Fruit fly (Drosophila melanogaster) whole organism, embryonic: ENCODE data around the gene Taf6.

Experiments used
- Atf6 ChIP-seq: fragments of 200-800 bp; sonication (Bioruptor generic); IDR thresholded peaks from 2 replicates; pipeline ENCODE4 v1.3.6; 2022; ENCODE audit warnings: missing biosample characterization, missing genetic modification characterization
- Bgb ChIP-seq: fragments of 200-800 bp; sonication (Bioruptor generic); IDR thresholded peaks from 2 replicates; pipeline ENCODE4 v1.3.6; 2022; ENCODE audit warnings: missing biosample characterization, missing genetic modification characterization; ENCODE audit not compliant: partially characterized antibody
- BtbVII ChIP-seq: fragments of 200-800 bp; sonication (Bioruptor generic); optimal IDR thresholded peaks from 3 replicates; lab custom pipeline; 2017; ENCODE audit warnings: missing biosample characterization, mild to moderate bottlenecking, missing genetic modification characterization
- C15 ChIP-seq: fragments of 200-800 bp; sonication (Bioruptor generic); IDR thresholded peaks from 3 replicates; pipeline ENCODE4 v1.3.6; 2022; ENCODE audit warnings: missing biosample characterization, missing genetic modification characterization
- CG12769 ChIP-seq: fragments of 200-800 bp; sonication (Bioruptor generic); optimal IDR thresholded peaks from 2 replicates; lab custom pipeline; 2019; ENCODE audit warnings: missing biosample characterization, mild to moderate bottlenecking, missing genetic modification characterization, moderate library complexity
- CG13287 ChIP-seq: fragments of 200-800 bp; sonication (Bioruptor generic); IDR thresholded peaks from 2 replicates; pipeline ENCODE4 v1.3.6; 2022; ENCODE audit warnings: missing biosample characterization, missing genetic modification characterization; ENCODE audit not compliant: partially characterized antibody
- CG13296 ChIP-seq: fragments of 200-800 bp; sonication (Bioruptor generic); optimal IDR thresholded peaks from 3 replicates; lab custom pipeline; 2018; ENCODE audit warnings: missing biosample characterization, mild to moderate bottlenecking, missing genetic modification characterization
- CG13894 ChIP-seq: fragments of 200-800 bp; sonication (Bioruptor generic); optimal IDR thresholded peaks from 3 replicates; lab custom pipeline; 2018; ENCODE audit warnings: missing biosample characterization, mild to moderate bottlenecking, missing genetic modification characterization, moderate library complexity
- CG1529 ChIP-seq: fragments of 200-800 bp; sonication (Bioruptor generic); optimal IDR thresholded peaks from 3 replicates; lab custom pipeline; 2018; ENCODE audit warnings: missing biosample characterization, missing genetic modification characterization
- CG15514 ChIP-seq: fragments of 200-800 bp; sonication (Bioruptor generic); optimal IDR thresholded peaks from 3 replicates; lab custom pipeline; 2017; ENCODE audit warnings: missing biosample characterization, missing genetic modification characterization, mild to moderate bottlenecking, moderate library complexity, missing genetic modification reagents
- CG1647 ChIP-seq: fragments of 200-800 bp; sonication (Bioruptor generic); optimal IDR thresholded peaks from 3 replicates; lab custom pipeline; 2016; ENCODE audit warnings: missing biosample characterization, missing genetic modification characterization
- CG16779 ChIP-seq: fragments of 200-800 bp; sonication (Bioruptor generic); IDR thresholded peaks from 2 replicates; pipeline ENCODE4 v1.3.6; 2022; ENCODE audit warnings: missing biosample characterization, missing genetic modification characterization
- CG17802 ChIP-seq: fragments of 200-800 bp; sonication (Bioruptor generic); optimal IDR thresholded peaks from 2 replicates; lab custom pipeline; 2018; ENCODE audit warnings: missing biosample characterization, mild to moderate bottlenecking, missing genetic modification characterization, moderate library complexity
- CG32532 ChIP-seq: fragments of 200-800 bp; sonication (Bioruptor generic); IDR thresholded peaks from 2 replicates; pipeline ENCODE4 v1.3.6; 2022; ENCODE audit warnings: missing biosample characterization, missing genetic modification characterization
- CG33213 ChIP-seq: fragments of 200-800 bp; sonication (Bioruptor generic); optimal IDR thresholded peaks from 3 replicates; lab custom pipeline; 2016; ENCODE audit warnings: missing biosample characterization, missing genetic modification characterization
- CG3407 ChIP-seq: fragments of 200-800 bp; sonication (Bioruptor generic); optimal IDR thresholded peaks from 2 replicates; lab custom pipeline; 2018; ENCODE audit warnings: missing biosample characterization, mild to moderate bottlenecking, missing genetic modification characterization
- CG8281 ChIP-seq: fragments of 200-800 bp; sonication (Bioruptor generic); optimal IDR thresholded peaks from 2 replicates; lab custom pipeline; 2018; ENCODE audit warnings: missing biosample characterization, mild to moderate bottlenecking, missing genetic modification characterization, moderate library complexity
- CG9932 ChIP-seq: fragments of 200-800 bp; sonication (Bioruptor generic); IDR thresholded peaks from 2 replicates; pipeline ENCODE4 v1.3.6; 2022; ENCODE audit warnings: missing biosample characterization, missing genetic modification characterization
- Chrac-16 ChIP-seq: fragments of 200-800 bp; sonication (Bioruptor generic); optimal IDR thresholded peaks from 3 replicates; lab custom pipeline; 2016; ENCODE audit warnings: missing biosample characterization, missing genetic modification characterization
- Deaf1 ChIP-seq: fragments of 200-800 bp; optimal IDR thresholded peaks from 3 replicates; lab custom pipeline; 2019; ENCODE audit warnings: missing biosample characterization, mild to moderate bottlenecking, missing genetic modification characterization, moderate library complexity
- Dek ChIP-seq: fragments of 200-800 bp; sonication (Bioruptor generic); optimal IDR thresholded peaks from 3 replicates; lab custom pipeline; 2019; ENCODE audit warnings: missing biosample characterization, mild to moderate bottlenecking, missing genetic modification characterization, moderate library complexity
- Drgx ChIP-seq: fragments of 200-800 bp; sonication (Bioruptor generic); IDR thresholded peaks from 2 replicates; pipeline ENCODE4 v1.3.6; 2022; ENCODE audit warnings: missing biosample characterization, missing genetic modification characterization
- Ets65A ChIP-seq: fragments of 200-800 bp; sonication (Bioruptor generic); peaks from one replicate; lab custom pipeline; 2016; ENCODE audit warnings: missing biosample characterization, missing genetic modification characterization
- Fer1 ChIP-seq: fragments of 200-800 bp; sonication (Bioruptor generic); optimal IDR thresholded peaks from 2 replicates; lab custom pipeline; 2017; ENCODE audit warnings: missing biosample characterization, mild to moderate bottlenecking, missing genetic modification characterization
- GATAe ChIP-seq: fragments of 200-800 bp; sonication (Bioruptor generic); conservative IDR thresholded peaks from 2 replicates; pipeline ENCODE4 v1.3.6; 2022; ENCODE audit warnings: missing biosample characterization, missing genetic modification characterization
- Med ChIP-seq: fragments of 200-800 bp; sonication (Bioruptor generic); peaks from one replicate; lab custom pipeline; 2016; ENCODE audit warnings: missing biosample characterization, missing genetic modification characterization, mild to moderate bottlenecking, inconsistent platforms, moderate library complexity
- Nf-YC ChIP-seq: fragments of 200-800 bp; optimal IDR thresholded peaks from 3 replicates; lab custom pipeline; 2019; ENCODE audit warnings: missing biosample characterization, mild to moderate bottlenecking, missing genetic modification characterization, moderate library complexity
- Opbp ChIP-seq: fragments of 200-800 bp; sonication (Bioruptor generic); IDR thresholded peaks from 3 replicates; pipeline ENCODE4 v1.3.6; 2022; ENCODE audit warnings: missing biosample characterization, missing genetic modification characterization; ENCODE audit not compliant: partially characterized antibody
- Ravus ChIP-seq: fragments of 200-800 bp; sonication (Bioruptor generic); IDR thresholded peaks from 2 replicates; pipeline ENCODE4 v1.3.6; 2022; ENCODE audit warnings: missing biosample characterization, missing genetic modification characterization
- Trl ChIP-seq, 3 experiments: fragments of >200 bp in 2 of 3; fragments of 200-800 bp in 1 of 3; sonication (Bioruptor generic) in 1 of 3; optimal IDR thresholded peaks; 2 replicates in 1 of 3; 3 replicates in 2 of 3; lab custom pipeline; 2016 to 2017; ENCODE audit warnings: missing biosample characterization in 1 of 3, missing genetic modification characterization in 1 of 3
- Vsx1 ChIP-seq: fragments of 200-800 bp; sonication (Bioruptor generic); optimal IDR thresholded peaks from 2 replicates; lab custom pipeline; 2017; ENCODE audit warnings: missing biosample characterization, mild to moderate bottlenecking, missing genetic modification characterization, missing genetic modification reagents
- bowl ChIP-seq: fragments of 200-800 bp; sonication (Bioruptor generic); IDR thresholded peaks from 2 replicates; pipeline ENCODE4 v1.3.6; 2022; ENCODE audit warnings: missing biosample characterization, missing genetic modification characterization
- chinmo ChIP-seq: fragments of 200-800 bp; sonication (Bioruptor generic); IDR thresholded peaks from 4 replicates; pipeline ENCODE4 v1.3.6; 2022; ENCODE audit warnings: missing biosample characterization, missing genetic modification characterization; ENCODE audit not compliant: partially characterized antibody
- chm ChIP-seq: fragments of 200-800 bp; sonication (Bioruptor generic); IDR thresholded peaks from 2 replicates; pipeline ENCODE4 v1.3.6; 2022; ENCODE audit warnings: missing biosample characterization, missing genetic modification characterization
- ewg ChIP-seq: fragments of 200-800 bp; sonication (Bioruptor generic); optimal IDR thresholded peaks from 3 replicates; lab custom pipeline; 2017; ENCODE audit warnings: mild to moderate bottlenecking, missing biosample characterization, missing genetic modification reagents, missing genetic modification characterization
- gt ChIP-seq: fragments of 200-800 bp; sonication (Bioruptor generic); IDR thresholded peaks from 2 replicates; pipeline ENCODE4 v1.3.6; 2022; ENCODE audit warnings: missing biosample characterization, missing genetic modification characterization
- ken ChIP-seq: fragments of 200-800 bp; sonication (Bioruptor generic); IDR thresholded peaks from 3 replicates; pipeline ENCODE4 v1.3.6; 2022; ENCODE audit warnings: missing biosample characterization, missing genetic modification characterization
- nau ChIP-seq: fragments of 200-800 bp; sonication (Bioruptor generic); optimal IDR thresholded peaks from 3 replicates; lab custom pipeline; 2017; ENCODE audit warnings: missing biosample characterization, mild to moderate bottlenecking, missing genetic modification characterization, missing genetic modification reagents
- row ChIP-seq: fragments of 200-800 bp; sonication (Bioruptor generic); IDR thresholded peaks from 3 replicates; pipeline ENCODE4 v1.3.6; 2022; ENCODE audit warnings: missing biosample characterization, missing genetic modification characterization
- seq ChIP-seq: fragments of 200-800 bp; sonication (Bioruptor generic); IDR thresholded peaks from 2 replicates; pipeline ENCODE4 v1.3.6; 2022; ENCODE audit warnings: missing biosample characterization, missing genetic modification characterization
- tna ChIP-seq: fragments of 200-800 bp; sonication (Bioruptor generic); IDR thresholded peaks from 2 replicates; pipeline ENCODE4 v1.3.6; 2022; ENCODE audit warnings: missing biosample characterization, missing genetic modification characterization; ENCODE audit not compliant: partially characterized antibody

Gene Taf6

DNA sequence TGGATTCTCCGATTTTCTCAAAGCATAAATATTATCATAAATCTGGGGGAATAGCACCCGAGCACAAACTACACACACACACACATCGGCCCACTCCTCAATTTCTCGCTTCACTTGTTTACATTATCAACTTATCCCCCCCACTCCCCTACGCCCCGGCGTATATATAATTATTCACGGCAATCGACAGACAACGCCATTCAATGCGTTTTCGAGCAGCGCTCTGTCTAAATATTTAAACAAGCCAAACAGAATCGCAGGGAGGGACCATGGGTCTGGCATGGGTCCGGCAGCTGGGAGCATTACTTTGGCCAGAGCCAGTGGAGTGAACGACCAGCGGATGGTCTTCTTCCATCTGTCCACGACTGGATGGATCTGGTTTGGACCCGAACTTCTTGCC, 23.2 kb upstream of the Taf6 start (continued):
- TF ChIP-seq Fer1 (GFP tag; lab: Kevin White, UChicago) (peak; percentile 35), CG3407 (GFP tag; lab: Kevin White, UChicago) (peak; percentile 68), bowl (GFP tag; lab: Robert Waterston, UW) (0 out of 2 replicates have a peak, but pooled peaks have one; percentile 10), Vsx1 (GFP tag; lab: Kevin White, UChicago) (peak; percentile 21), Dek (tag; lab: Kevin White, UChicago) (no peak)

DNA sequence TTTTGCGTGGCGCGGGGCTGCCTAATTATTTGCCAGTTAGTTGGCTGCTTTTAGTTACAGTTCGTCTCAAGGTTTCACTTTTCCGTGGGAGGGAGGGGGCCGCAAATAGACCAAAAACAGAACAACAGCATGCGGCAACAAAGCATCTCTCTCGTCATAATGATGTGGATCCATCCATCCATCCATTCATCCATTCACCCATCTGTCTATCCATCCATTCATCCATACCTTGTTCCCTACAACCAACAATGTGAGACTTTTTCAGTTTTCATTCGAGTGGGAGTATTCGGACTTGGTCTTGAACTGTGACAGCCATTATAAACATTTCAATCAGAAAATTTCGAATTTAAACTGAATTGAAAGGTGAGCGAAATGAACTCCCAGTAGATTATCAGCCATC, 19.5 kb upstream of the Taf6 start:
- no peak for TF ChIP-seq CG12769
- no peak for TF ChIP-seq Fer1 (GFP tag; lab: Kevin White, UChicago)
- peak; percentile 98 for TF ChIP-seq CG8281 (tag; lab: Kevin White, UChicago)
- peak; percentile 16 for TF ChIP-seq Ets65A (GFP tag; lab: Kevin White, UChicago)
- no peak for TF ChIP-seq CG13287 (GFP tag; lab: Robert Waterston, UW)

DNA sequence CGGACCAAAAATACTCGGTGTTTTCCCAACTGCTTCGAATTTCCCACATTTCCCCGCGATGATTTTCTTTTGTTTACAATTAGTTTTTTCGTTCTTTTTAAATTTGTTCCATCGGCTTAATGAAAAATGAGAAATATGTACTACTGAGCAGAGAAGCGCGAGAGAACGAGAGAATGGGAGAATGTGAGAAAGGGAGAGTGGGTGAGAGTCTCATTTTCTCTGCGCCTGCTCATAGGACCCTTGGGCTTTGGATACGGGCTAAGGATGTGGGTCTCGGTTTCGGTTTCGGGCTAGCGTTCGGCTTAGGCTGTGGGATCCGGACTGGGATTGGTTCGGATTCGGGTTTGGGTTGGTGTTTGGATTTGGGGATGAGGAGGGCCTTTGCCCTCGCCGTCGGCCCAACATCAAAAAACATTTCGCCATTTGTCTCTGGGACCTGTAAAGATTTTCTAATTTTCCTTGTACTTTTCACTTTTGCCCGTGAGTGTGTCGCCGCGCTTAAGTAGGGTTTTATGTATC, 18.1 kb upstream of the Taf6 start:
- TF ChIP-seq CG1647 (GFP tag; lab: Kevin White, UChicago) (no peak), Atf6 (GFP tag; lab: Robert Waterston, UW) (no peak), Trl (optimal IDR thresholded peaks at IDR 0.05; lab: Kevin White, UChicago) (peak; percentile 33 to 68), Trl (GFP tag; optimal IDR thresholded peaks at IDR 0.05; lab: Kevin White, UChicago) (no peak), ewg (GFP tag; lab: Kevin White, UChicago) (peak; percentile 63), Deaf1 (tag; lab: Kevin White, UChicago) (peak; percentile 90), CG13296 (GFP tag; lab: Kevin White, UChicago) (no peak), BtbVII (GFP tag; lab: Kevin White, UChicago) (no peak), Ravus (peak; percentile 10; the same call in 1 of the 2 replicates), CG13894 (tag; lab: Kevin White, UChicago) (peak; percentile 60), CG3407 (GFP tag; lab: Kevin White, UChicago) (no peak), Chrac-16 (no peak), Nf-YC (tag; lab: Kevin White, UChicago) (peak; percentile 67)
- TF ChIP-seq, all 482 proteins: peak for 6

DNA sequence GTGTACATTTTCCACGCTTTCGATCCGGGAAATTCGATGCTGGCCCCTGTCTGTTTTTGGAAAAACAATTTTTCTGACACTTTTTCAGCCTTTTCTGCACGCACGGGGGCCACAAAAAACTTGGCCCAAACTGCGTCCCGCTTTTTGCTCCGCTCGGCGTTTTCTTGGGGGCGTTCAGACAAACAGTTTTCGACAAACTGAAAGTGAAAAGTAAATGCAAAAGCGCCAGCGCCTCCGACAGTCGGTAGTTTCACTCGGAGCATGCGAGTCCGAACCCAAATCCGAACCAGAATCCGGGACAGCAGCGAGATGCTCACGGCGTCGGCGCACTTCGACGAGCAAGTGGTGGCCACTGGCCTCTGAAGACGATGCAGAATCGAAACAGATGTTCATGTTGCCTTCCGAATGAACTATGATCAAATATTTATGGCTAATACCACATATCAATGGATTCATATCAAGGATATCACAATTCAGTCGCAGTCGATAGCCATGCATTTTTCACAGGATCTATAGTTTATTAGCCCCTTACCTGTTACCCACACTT, 14.4 kb upstream of the Taf6 start, which contains the start of gene Shal:
Gene Shal, minus strand, starts transcription at position 200 of the 547 bp plus-strand sequence.
- TF ChIP-seq Ets65A (GFP tag; lab: Kevin White, UChicago), result peak; percentile 90
- TF ChIP-seq Deaf1 (tag; lab: Kevin White, UChicago), result peak; percentile 93
- 0 out of 2 replicates have a peak, but pooled peaks have one; percentile 8 for TF ChIP-seq tna (GFP tag; lab: Robert Waterston, UW)
- 0 out of 2 replicates have a peak, but pooled peaks have one; percentile 6 for TF ChIP-seq seq (GFP tag; lab: Robert Waterston, UW)
- no peak for TF ChIP-seq CG1529 (GFP tag; lab: Kevin White, UChicago)
- TF ChIP-seq gt (GFP tag; lab: Robert Waterston, UW), result no peak
- peak; percentile 49 for TF ChIP-seq CG17802
- no peak for TF ChIP-seq nau (GFP tag; lab: Kevin White, UChicago)
- TF ChIP-seq ken (GFP tag; lab: Robert Waterston, UW), result no peak
- TF ChIP-seq C15 (GFP tag; lab: Robert Waterston, UW), result 0 out of 3 replicates have a peak, but pooled peaks have one; percentile 19
- TF ChIP-seq CG12769, result peak; percentile 6
- peak; percentile 8; the same call in 1 of the 3 replicates for TF ChIP-seq row (GFP tag; lab: Robert Waterston, UW)
- peak; percentile 21; the same call in 1 of the 2 replicates for TF ChIP-seq CG9932 (GFP tag; lab: Robert Waterston, UW)
- TF ChIP-seq Med, result peak; percentile 74
- no peak for TF ChIP-seq GATAe (GFP tag; lab: Robert Waterston, UW)
- 0 out of 4 replicates have a peak, but pooled peaks have one; percentile 16 for TF ChIP-seq chinmo (GFP tag; lab: Robert Waterston, UW)
- no peak for TF ChIP-seq Drgx (GFP tag; lab: Robert Waterston, UW)
- 0 out of 3 replicates have a peak, but pooled peaks have one; percentile 20 for TF ChIP-seq Opbp (GFP tag; lab: Robert Waterston, UW)
- 0 out of 2 replicates have a peak, but pooled peaks have one; percentile 28 for TF ChIP-seq CG32532 (GFP tag; lab: Robert Waterston, UW)
- TF ChIP-seq ewg (GFP tag; lab: Kevin White, UChicago), result peak; percentile 86
- peak; percentile 56; the same call in 1 of the 2 replicates for TF ChIP-seq chm (GFP tag; lab: Robert Waterston, UW)
- TF ChIP-seq CG16779 (GFP tag; lab: Robert Waterston, UW), result peak; percentile 26; the same call in 1 of the 2 replicates
- peak; percentile 22; the same call in 1 of the 2 replicates for TF ChIP-seq Bgb (GFP tag; lab: Robert Waterston, UW)
- TF ChIP-seq CG33213, result no peak
- peak; percentile 93 for TF ChIP-seq CG15514 (GFP tag; lab: Kevin White, UChicago)
